Fruit fly (Drosophila melanogaster) whole organism, embryonic: ENCODE results near the gene Ypel.

Experiments used
- CG10543 ChIP-seq: fragments of 200-800 bp; sonication (Bioruptor generic); optimal IDR thresholded peaks from 3 replicates; lab custom pipeline; 2017; ENCODE audit warnings: missing biosample characterization, mild to moderate bottlenecking, missing genetic modification characterization, moderate library complexity
- CG12299 ChIP-seq: fragments of 200-800 bp; sonication (Bioruptor generic); optimal IDR thresholded peaks from 2 replicates; lab custom pipeline; 2018; ENCODE audit warnings: missing biosample characterization, mild to moderate bottlenecking, missing genetic modification characterization
- CG12744 ChIP-seq: fragments of 200-800 bp; sonication (Bioruptor generic); optimal IDR thresholded peaks from 2 replicates; lab custom pipeline; 2016; ENCODE audit warnings: missing biosample characterization, missing genetic modification characterization
- CG14710 ChIP-seq: fragments of 200-800 bp; sonication (Bioruptor generic); optimal IDR thresholded peaks from 3 replicates; lab custom pipeline; 2019; ENCODE audit warnings: missing biosample characterization, mild to moderate bottlenecking, missing genetic modification characterization, moderate library complexity
- CG15073 ChIP-seq: fragments of 200-800 bp; sonication (Bioruptor generic); optimal IDR thresholded peaks from 2 replicates; lab custom pipeline; 2016; ENCODE audit warnings: missing biosample characterization, missing genetic modification characterization
- CG1602 ChIP-seq: fragments of 200-800 bp; sonication (Bioruptor generic); optimal IDR thresholded peaks from 3 replicates; lab custom pipeline; 2016; ENCODE audit warnings: missing biosample characterization, missing genetic modification characterization
- CG18764 ChIP-seq: fragments of 200-800 bp; sonication (Bioruptor generic); optimal IDR thresholded peaks from 3 replicates; lab custom pipeline; 2016; ENCODE audit warnings: missing biosample characterization, missing genetic modification characterization
- CG2116 ChIP-seq: fragments of 200-800 bp; sonication (Bioruptor generic); optimal IDR thresholded peaks from 3 replicates; lab custom pipeline; 2018; ENCODE audit warnings: missing biosample characterization, mild to moderate bottlenecking, missing genetic modification characterization
- CG3065 ChIP-seq: fragments of 200-800 bp; sonication (Bioruptor generic); optimal IDR thresholded peaks from 2 replicates; lab custom pipeline; 2016; ENCODE audit warnings: missing biosample characterization, missing genetic modification characterization
- CG31365 ChIP-seq: fragments of 200-800 bp; sonication (Bioruptor generic); optimal IDR thresholded peaks from 2 replicates; lab custom pipeline; 2018; ENCODE audit warnings: missing biosample characterization, mild to moderate bottlenecking, missing genetic modification characterization
- CG32767 ChIP-seq: fragments of 200-800 bp; sonication (Bioruptor generic); IDR thresholded peaks from 2 replicates; pipeline ENCODE4 v1.3.6; 2022; ENCODE audit warnings: missing biosample characterization, missing genetic modification characterization
- CG42726 ChIP-seq: fragments of 200-800 bp; sonication (Bioruptor generic); IDR thresholded peaks from 2 replicates; pipeline ENCODE4 v1.3.6; 2022; ENCODE audit warnings: missing biosample characterization, missing genetic modification characterization; ENCODE audit not compliant: partially characterized antibody
- CG4328 ChIP-seq: fragments of 200-800 bp; sonication (Bioruptor generic); optimal IDR thresholded peaks from 3 replicates; lab custom pipeline; 2017; ENCODE audit warnings: missing biosample characterization, missing genetic modification reagents, missing genetic modification characterization
- CG4360 ChIP-seq: fragments of 200-800 bp; sonication (Bioruptor generic); IDR thresholded peaks from 2 replicates; pipeline ENCODE4 v1.3.6; 2022; ENCODE audit warnings: missing biosample characterization, missing genetic modification characterization
- CG4707 ChIP-seq: fragments of 200-800 bp; sonication (Bioruptor generic); optimal IDR thresholded peaks from 2 replicates; lab custom pipeline; 2018; ENCODE audit warnings: missing biosample characterization, mild to moderate bottlenecking, missing genetic modification characterization, moderate library complexity
- CG4820 ChIP-seq: fragments of 200-800 bp; sonication (Bioruptor generic); optimal IDR thresholded peaks from 3 replicates; lab custom pipeline; 2016; ENCODE audit warnings: missing biosample characterization, missing genetic modification characterization
- CG5953 ChIP-seq: fragments of 200-800 bp; sonication (Bioruptor generic); IDR thresholded peaks from 2 replicates; pipeline ENCODE4 v1.3.6; 2022; ENCODE audit warnings: missing biosample characterization, missing genetic modification characterization
- CG8924 ChIP-seq: fragments of 200-800 bp; optimal IDR thresholded peaks from 3 replicates; lab custom pipeline; 2019; ENCODE audit warnings: missing biosample characterization, mild to moderate bottlenecking, missing genetic modification characterization, moderate library complexity
- CG9609 ChIP-seq: fragments of 200-800 bp; sonication (Bioruptor generic); optimal IDR thresholded peaks from 3 replicates; lab custom pipeline; 2016; ENCODE audit warnings: missing biosample characterization, missing genetic modification characterization
- CG9797 ChIP-seq: fragments of 200-800 bp; sonication (Bioruptor generic); optimal IDR thresholded peaks from 3 replicates; lab custom pipeline; 2018; ENCODE audit warnings: missing biosample characterization, mild to moderate bottlenecking, missing genetic modification characterization
- CHES-1-like ChIP-seq: fragments of 200-800 bp; sonication (Bioruptor generic); optimal IDR thresholded peaks from 2 replicates; lab custom pipeline; 2016; ENCODE audit warnings: missing biosample characterization, missing genetic modification characterization
- Chrac-16 ChIP-seq: fragments of 200-800 bp; sonication (Bioruptor generic); optimal IDR thresholded peaks from 3 replicates; lab custom pipeline; 2016; ENCODE audit warnings: missing biosample characterization, missing genetic modification characterization
- Dp ChIP-seq: fragments of 200-800 bp; sonication (Bioruptor generic); optimal IDR thresholded peaks from 2 replicates; lab custom pipeline; 2018; ENCODE audit warnings: missing biosample characterization, mild to moderate bottlenecking, missing genetic modification characterization, moderate library complexity
- HLHmδ ChIP-seq: fragments of 200-800 bp; sonication (Bioruptor generic); optimal IDR thresholded peaks from 2 replicates; lab custom pipeline; 2018; ENCODE audit warnings: missing biosample characterization, mild to moderate bottlenecking, missing genetic modification characterization, moderate library complexity
- Pdp1 ChIP-seq, 2 experiments: fragments of 200-800 bp; sonication (Bioruptor generic); optimal IDR thresholded peaks; 3 replicates each; lab custom pipeline; 2016; ENCODE audit warnings: missing biosample characterization in 2 of 2, missing genetic modification characterization in 2 of 2, mild to moderate bottlenecking in 1 of 2, moderate library complexity in 1 of 2
- Ptx1 ChIP-seq: fragments of 200-800 bp; sonication (Bioruptor generic); IDR thresholded peaks from 2 replicates; pipeline ENCODE4 v1.3.6; 2022; ENCODE audit warnings: missing biosample characterization, missing genetic modification characterization
- Scr ChIP-seq: fragments of 200-800 bp; sonication (Bioruptor generic); IDR thresholded peaks from 2 replicates; pipeline ENCODE4 v1.3.6; 2022; ENCODE audit warnings: missing biosample characterization, missing genetic modification characterization; ENCODE audit not compliant: partially characterized antibody
- Vsx1 ChIP-seq: fragments of 200-800 bp; sonication (Bioruptor generic); optimal IDR thresholded peaks from 2 replicates; lab custom pipeline; 2017; ENCODE audit warnings: missing biosample characterization, mild to moderate bottlenecking, missing genetic modification characterization, missing genetic modification reagents
- ab ChIP-seq: fragments of 200-800 bp; sonication (Bioruptor generic); optimal IDR thresholded peaks from 2 replicates; lab custom pipeline; 2016; ENCODE audit warnings: missing biosample characterization, missing genetic modification characterization
- bsh ChIP-seq, 2 experiments: fragments of 200-800 bp; sonication (Bioruptor generic); optimal IDR thresholded peaks; 2 replicates each; lab custom pipeline; 2017 to 2018; ENCODE audit warnings: mild to moderate bottlenecking in 2 of 2, missing biosample characterization in 2 of 2, missing genetic modification characterization in 2 of 2, moderate library complexity in 1 of 2
- caup ChIP-seq: fragments of 200-800 bp; sonication (Bioruptor generic); optimal IDR thresholded peaks from 3 replicates; lab custom pipeline; 2017; ENCODE audit warnings: missing biosample characterization, mild to moderate bottlenecking, missing genetic modification characterization, moderate library complexity; ENCODE audit not compliant: severe bottlenecking
- cg ChIP-seq: fragments of 200-800 bp; sonication (Bioruptor generic); optimal IDR thresholded peaks from 3 replicates; lab custom pipeline; 2019; ENCODE audit warnings: missing biosample characterization, mild to moderate bottlenecking, missing genetic modification characterization, moderate library complexity
- chinmo ChIP-seq: fragments of 200-800 bp; sonication (Bioruptor generic); IDR thresholded peaks from 4 replicates; pipeline ENCODE4 v1.3.6; 2022; ENCODE audit warnings: missing biosample characterization, missing genetic modification characterization; ENCODE audit not compliant: partially characterized antibody
- croc ChIP-seq: fragments of 200-800 bp; sonication (Bioruptor generic); conservative IDR thresholded peaks from 3 replicates; pipeline ENCODE4 v1.3.6; 2022; ENCODE audit warnings: missing biosample characterization, missing genetic modification characterization
- dmrt99B ChIP-seq: fragments of 200-800 bp; sonication (Bioruptor generic); optimal IDR thresholded peaks from 2 replicates; lab custom pipeline; 2018; ENCODE audit warnings: missing biosample characterization, mild to moderate bottlenecking, missing genetic modification characterization, moderate library complexity
- en ChIP-seq: fragments of 200-800 bp; sonication (Bioruptor generic); optimal IDR thresholded peaks from 2 replicates; lab custom pipeline; 2016; ENCODE audit warnings: missing biosample characterization, missing genetic modification characterization
- exex ChIP-seq: fragments of 200-800 bp; sonication (Bioruptor generic); optimal IDR thresholded peaks from 4 replicates; lab custom pipeline; 2018; ENCODE audit warnings: missing biosample characterization, mild to moderate bottlenecking, missing genetic modification characterization, moderate library complexity
- fru ChIP-seq: fragments of >200 bp; optimal IDR thresholded peaks from 2 replicates; lab custom pipeline; 2017
- hbn ChIP-seq: fragments of 200-800 bp; sonication (Bioruptor generic); IDR thresholded peaks from 2 replicates; pipeline ENCODE4 v1.3.6; 2022; ENCODE audit warnings: missing biosample characterization, missing genetic modification characterization; ENCODE audit not compliant: partially characterized antibody
- inv ChIP-seq: fragments of 200-800 bp; sonication (Bioruptor generic); IDR thresholded peaks from 2 replicates; pipeline ENCODE4 v1.3.6; 2022; ENCODE audit warnings: missing biosample characterization, missing genetic modification characterization; ENCODE audit not compliant: partially characterized antibody
- nau ChIP-seq: fragments of 200-800 bp; sonication (Bioruptor generic); optimal IDR thresholded peaks from 3 replicates; lab custom pipeline; 2017; ENCODE audit warnings: missing biosample characterization, mild to moderate bottlenecking, missing genetic modification characterization, missing genetic modification reagents
- psq ChIP-seq: fragments of 200-800 bp; sonication (Bioruptor generic); optimal IDR thresholded peaks from 2 replicates; lab custom pipeline; 2017; ENCODE audit warnings: missing biosample characterization, missing genetic modification characterization
- rib ChIP-seq: fragments of 200-800 bp; sonication (Bioruptor generic); IDR thresholded peaks from 2 replicates; pipeline ENCODE4 v1.3.6; 2022; ENCODE audit warnings: missing biosample characterization, missing genetic modification characterization
- row ChIP-seq: fragments of 200-800 bp; sonication (Bioruptor generic); IDR thresholded peaks from 3 replicates; pipeline ENCODE4 v1.3.6; 2022; ENCODE audit warnings: missing biosample characterization, missing genetic modification characterization
- sd ChIP-seq: fragments of 200-800 bp; sonication (Bioruptor generic); optimal IDR thresholded peaks from 3 replicates; lab custom pipeline; 2018; ENCODE audit warnings: missing biosample characterization, mild to moderate bottlenecking, missing genetic modification characterization, moderate library complexity
- sens ChIP-seq: fragments of 200-800 bp; sonication (Bioruptor generic); peaks from one replicate; lab custom pipeline; 2016; ENCODE audit warnings: missing biosample characterization, missing genetic modification characterization
- ssp ChIP-seq: fragments of 200-800 bp; sonication (Bioruptor generic); IDR thresholded peaks from 2 replicates; pipeline ENCODE4 v1.3.6; 2022; ENCODE audit warnings: missing biosample characterization, missing genetic modification characterization
- tup ChIP-seq: fragments of 200-800 bp; sonication (Bioruptor generic); optimal IDR thresholded peaks from 2 replicates; lab custom pipeline; 2016; ENCODE audit warnings: missing biosample characterization, mild to moderate bottlenecking, missing genetic modification characterization, moderate library complexity
- vfl ChIP-seq: fragments of 200-800 bp; sonication (Bioruptor generic); optimal IDR thresholded peaks from 2 replicates; lab custom pipeline; 2016; ENCODE audit warnings: missing biosample characterization, missing genetic modification characterization
- zen ChIP-seq: fragments of 200-800 bp; sonication (Bioruptor generic); optimal IDR thresholded peaks from 3 replicates; lab custom pipeline; 2018; ENCODE audit warnings: missing biosample characterization, mild to moderate bottlenecking, missing genetic modification characterization, moderate library complexity
- zfh2 ChIP-seq: fragments of 200-800 bp; sonication (Bioruptor generic); optimal IDR thresholded peaks from 2 replicates; lab custom pipeline; 2016; ENCODE audit warnings: missing biosample characterization, missing genetic modification characterization

The Ypel gene

DNA sequence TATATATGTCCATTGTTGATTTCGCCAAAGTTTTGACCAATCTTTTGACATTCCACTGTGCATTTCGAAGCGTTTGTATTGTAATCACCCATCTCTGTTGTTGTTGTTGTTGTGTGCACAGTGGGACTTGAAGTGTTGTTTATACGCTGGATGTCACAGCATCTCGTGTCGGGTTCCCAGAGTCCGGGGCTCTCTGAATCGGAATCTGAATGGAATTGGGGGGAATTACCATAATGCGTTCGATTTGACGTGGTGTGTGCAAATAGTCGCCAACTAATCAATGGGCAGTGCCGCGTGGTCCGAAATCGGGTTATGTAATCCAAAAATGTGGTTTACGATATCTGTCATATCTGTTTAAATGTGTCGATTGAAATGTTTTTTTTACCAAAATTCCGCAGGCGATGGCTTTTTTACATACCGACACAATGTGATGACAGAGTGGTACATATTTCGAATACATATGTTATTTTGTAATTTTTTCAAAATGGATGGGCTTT lies 21.9 kb upstream of the Ypel start (continued):
- TF ChIP-seq ab (no peak), CG12744 (GFP tag; lab: Kevin White, UChicago) (no peak), CG4360 (GFP tag; lab: Robert Waterston, UW) (no peak), zfh2 (no peak), CG9609 (no peak), cg (GFP tag; lab: Kevin White, UChicago) (no peak), CG3065 (GFP tag; lab: Kevin White, UChicago) (no peak), caup (GFP tag; lab: Kevin White, UChicago) (no peak), HLHmδ (GFP tag; lab: Kevin White, UChicago) (no peak), rib (GFP tag; lab: Robert Waterston, UW) (no peak), sens (no peak), CG15073 (GFP tag; lab: Kevin White, UChicago) (no peak), sd (tag; lab: Kevin White, UChicago) (peak; percentile 60), Dp (GFP tag; lab: Kevin White, UChicago) (no peak), hbn (GFP tag; lab: Robert Waterston, UW) (no peak), psq (no peak), CG18764 (GFP tag; lab: Kevin White, UChicago) (no peak), ssp (GFP tag; lab: Robert Waterston, UW) (no peak), en (GFP tag; lab: Kevin White, UChicago) (no peak), tup (GFP tag; lab: Kevin White, UChicago) (no peak), CG4820 (GFP tag; lab: Kevin White, UChicago) (no peak), nau (GFP tag; lab: Kevin White, UChicago) (no peak), zen (tag; lab: Kevin White, UChicago) (no peak), CG31365 (tag; lab: Kevin White, UChicago) (no peak), CG4328 (GFP tag; lab: Kevin White, UChicago) (no peak), CG1602 (GFP tag; lab: Kevin White, UChicago) (no peak), croc (GFP tag; lab: Robert Waterston, UW) (no peak), inv (GFP tag; lab: Robert Waterston, UW) (no peak), Ptx1 (no peak), bsh (GFP tag; optimal IDR thresholded peaks at IDR 0.05; lab: Kevin White, UChicago) (no peak), vfl (no peak), CG2116 (no peak), row (0 out of 3 replicates have a peak, but pooled peaks have one; percentile 9), chinmo (GFP tag; lab: Robert Waterston, UW) (0 out of 4 replicates have a peak, but pooled peaks have one; percentile 6), fru (lab: Kevin White, UChicago) (no peak), dmrt99B (tag; lab: Kevin White, UChicago) (peak; percentile 22), Scr (GFP tag; lab: Robert Waterston, UW) (no peak), CG10543 (GFP tag; lab: Kevin White, UChicago) (no peak), CG12299 (tag; lab: Kevin White, UChicago) (no peak), CG9797 (GFP tag; lab: Kevin White, UChicago) (no peak), CG42726 (GFP tag; lab: Robert Waterston, UW) (no peak), Pdp1 (GFP tag; optimal IDR thresholded peaks at IDR 0.05; lab: Kevin White, UChicago) (peak in 1 of 2 experiments; percentile 72), Vsx1 (GFP tag; lab: Kevin White, UChicago) (no peak), CG14710 (tag; lab: Kevin White, UChicago) (no peak), CG4707 (GFP tag; lab: Kevin White, UChicago) (peak; percentile 64), CHES-1-like (GFP tag; lab: Kevin White, UChicago) (no peak), CG8924 (tag; lab: Kevin White, UChicago) (no peak), CG32767 (GFP tag; lab: Robert Waterston, UW) (no peak), Chrac-16 (no peak), CG5953 (GFP tag; lab: Robert Waterston, UW) (no peak), exex (tag; lab: Kevin White, UChicago) (no peak)
